Worm (Caenorhabditis elegans) whole organism, L4 larva: ENCODE data around the gene srj-6.

Experiments
- aha-1 ChIP-seq: fragments of 150-350 bp; peaks from one replicate; lab custom pipeline; 2014; ENCODE audit warnings: missing biosample characterization, missing genetic modification characterization
- arid-1 ChIP-seq: fragments of 200-800 bp; sonication (Bioruptor generic); conservative IDR thresholded peaks from 2 replicates; pipeline ENCODE4 v1.3.6; 2022; ENCODE audit warnings: missing genetic modification reagents, missing genetic modification characterization, missing compliant biosample characterization
- lin-13 ChIP-seq: fragments of 150-350 bp; optimal IDR thresholded peaks from 2 replicates; lab custom pipeline; 2014; ENCODE audit warnings: missing biosample characterization, missing genetic modification reagents, missing genetic modification characterization
- lsy-2 ChIP-seq, 2 experiments: fragments of 150-350 bp in 1 of 2; sonication (generic microtip) in 1 of 2; optimal IDR thresholded peaks; 2 replicates each; lab custom pipeline; 2014 to 2017; ENCODE audit warnings: missing biosample characterization in 2 of 2, missing genetic modification characterization in 2 of 2
- mdt-29 ChIP-seq: fragments of 200-800 bp; sonication (Bioruptor generic); IDR thresholded peaks from 2 replicates; pipeline ENCODE4 v1.3.6; 2022; ENCODE audit warnings: missing genetic modification reagents, missing genetic modification characterization, missing compliant biosample characterization
- nhr-25 ChIP-seq: sonication (generic microtip); optimal IDR thresholded peaks from 2 replicates; lab custom pipeline; 2017; ENCODE audit warnings: missing genetic modification characterization, mild to moderate bottlenecking, missing compliant biosample characterization, antibody characterized with exemption, moderate library complexity, borderline replicate concordance; ENCODE audit not compliant: insufficient read depth
- nhr-76 ChIP-seq: fragments of 150-350 bp; optimal IDR thresholded peaks from 2 replicates; lab custom pipeline; 2014; ENCODE audit warnings: missing biosample characterization, missing genetic modification characterization
- saeg-2 ChIP-seq: fragments of 200-800 bp; sonication (Bioruptor generic); IDR thresholded peaks from 2 replicates; pipeline ENCODE4 v1.3.6; 2022; ENCODE audit warnings: missing genetic modification reagents, missing genetic modification characterization, missing compliant biosample characterization
- unc-62 ChIP-seq, 3 experiments: fragments of 150-350 bp in 1 of 3; sonication (generic microtip); optimal IDR thresholded peaks in 2 of 3; peaks in 1 of 3; 1 replicate in 1 of 3; 2 replicates in 2 of 3; lab custom pipeline; 2014 to 2017; ENCODE audit warnings: missing biosample characterization in 3 of 3, missing genetic modification characterization in 3 of 3, missing genetic modification reagents in 3 of 3, missing genotype in 1 of 3

- TF ChIP-seq nhr-25 (tag; lab: Kevin White, UChicago) (no peak), mdt-29 (GFP tag; lab: Robert Waterston, UW) (no peak), nhr-76 (tag; lab: Kevin White, UChicago) (no peak), unc-62 (GFP tag; optimal IDR thresholded peaks at IDR 0.05 in 1 of 2; lab: Kevin White, UChicago) (no peak), unc-62 (tag; optimal IDR thresholded peaks at IDR 0.05; lab: Kevin White, UChicago) (no peak), lin-13 (GFP tag; lab: Kevin White, UChicago) (no peak), aha-1 (tag; lab: Kevin White, UChicago) (no peak), lsy-2 (tag; optimal IDR thresholded peaks at IDR 0.05; lab: Kevin White, UChicago) (no peak), saeg-2 (no peak), arid-1 (no peak)
Observed at ce11 chrV:657678-658077, 3.4 kb upstream of the srj-6 start, which contains the start of gene srh-246.
